Worm (Caenorhabditis elegans): ENCODE results near the gene C33D9.13.
"Not testable (repeated sequence)": the region's sequence is repeated elsewhere in the genome, so short reads cannot be mapped to it uniquely, and the experiment has no call there.

- TF ChIP-seq daf-12, nhr-28, tbx-2, nhr-76, elt-3 (tag; optimal IDR thresholded peaks at IDR 0.05): not testable (repeated sequence)
These were observed 3.0 kb upstream of the C33D9.13 start, which contains the start of gene C33D9.10 for ce11 chrIV:8788048-8788447.
